Worm (Caenorhabditis elegans) whole organism, L4/young adult: Measurements from ENCODE around the gene C13C4.8.

Experiments
- W03F9.2 ChIP-seq: fragments of 150-350 bp; optimal IDR thresholded peaks from 2 replicates; lab custom pipeline; 2014; ENCODE audit warnings: missing biosample characterization, missing genetic modification characterization
- dao-5 ChIP-seq: sonication (generic microtip); optimal IDR thresholded peaks from 2 replicates; lab custom pipeline; 2016; ENCODE audit warnings: missing genotype, missing genetic modification characterization, moderate library complexity, missing compliant biosample characterization
- him-1 ChIP-seq: sonication (generic microtip); optimal IDR thresholded peaks from 2 replicates; lab custom pipeline; 2016; ENCODE audit warnings: missing genotype, missing genetic modification reagents, missing genetic modification characterization, missing compliant biosample characterization

- TF ChIP-seq W03F9.2 (tag; lab: Kevin White, UChicago) (no peak), dao-5 (no peak), him-1 (tag; lab: Kevin White, UChicago) (no peak)
These were observed 45.1 kb downstream of the C13C4.8 start, which contains the start of gene srj-4 for ce11 chrV:12162906-12163305.
